Fruit fly (Drosophila melanogaster): ENCODE results near the gene CG15743.

CG15743 gene

DNA sequence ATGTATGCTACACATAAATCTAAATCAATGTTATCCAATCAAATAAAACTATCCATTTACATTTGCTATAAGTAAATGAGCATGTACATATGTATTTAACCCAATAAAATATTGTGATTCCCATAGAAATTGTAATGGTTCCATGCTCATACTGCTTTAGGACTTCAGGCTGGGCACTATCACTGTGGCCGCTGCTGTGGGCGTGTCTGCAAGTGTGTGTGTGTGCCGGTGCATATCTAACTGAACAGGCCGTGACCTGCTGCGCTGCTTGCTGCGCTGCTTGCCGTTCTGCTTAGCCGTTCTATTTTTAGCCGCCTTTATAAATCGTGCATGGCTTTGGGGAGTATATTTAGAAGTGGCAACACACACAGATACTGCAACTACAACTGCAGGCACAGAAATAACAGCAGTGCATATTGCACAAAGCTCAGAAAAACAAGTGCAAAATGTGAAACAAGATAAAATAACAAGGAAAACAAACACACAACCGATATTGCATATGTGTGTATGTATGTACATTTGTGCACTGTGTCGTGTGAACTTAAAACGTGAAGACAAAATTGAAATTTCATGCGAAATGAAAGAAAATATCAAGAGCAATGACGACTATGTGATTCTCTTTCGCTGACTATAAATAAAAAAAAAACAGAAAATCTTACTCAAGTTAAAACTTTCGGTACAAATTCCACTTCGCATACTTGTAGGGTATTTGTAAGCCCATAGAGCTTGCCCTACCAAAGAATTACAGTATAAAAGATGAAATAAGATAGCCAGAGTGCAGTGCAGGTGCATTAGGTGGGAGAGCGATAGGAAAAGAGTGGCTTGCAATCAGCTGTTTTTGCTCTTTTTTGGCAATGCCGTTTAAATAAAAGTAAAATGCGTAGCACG is 7.7 kb upstream of the CG15743 start (continued):
- peak; percentile 81 for TF ChIP-seq D19A (tag; optimal IDR thresholded peaks at IDR 0.05)
- peak; percentile 32 for TF ChIP-seq phol (tag; optimal IDR thresholded peaks at IDR 0.05)
- no peak for TF ChIP-seq CG13123 (GFP tag; optimal IDR thresholded peaks at IDR 0.05)
- TF ChIP-seq Hr78 (GFP tag; optimal IDR thresholded peaks at IDR 0.05), result peak in 1 of 2 experiments; percentile 58
- TF ChIP-seq exex (tag; optimal IDR thresholded peaks at IDR 0.05), result no peak
- no peak for TF ChIP-seq p53 (GFP tag; optimal IDR thresholded peaks at IDR 0.05)
- peak; percentile 13 for TF ChIP-seq corto (GFP tag; optimal IDR thresholded peaks at IDR 0.05)
- peak; percentile 30 for TF ChIP-seq CG12391 (tag; optimal IDR thresholded peaks at IDR 0.05)
- TF ChIP-seq ken (GFP tag; IDR thresholded peaks at IDR 0.05), result no peak
- TF ChIP-seq CG18619 (GFP tag; optimal IDR thresholded peaks at IDR 0.05), result no peak
- TF ChIP-seq CG7786 (GFP tag; optimal IDR thresholded peaks at IDR 0.05), result no peak
- 0 out of 2 replicates have a peak, but pooled peaks have one; percentile 18 for TF ChIP-seq HLH3B (GFP tag; IDR thresholded peaks at IDR 0.05)
- TF ChIP-seq CG12104 (GFP tag; optimal IDR thresholded peaks at IDR 0.05), result no peak
- no peak for TF ChIP-seq tup (GFP tag; optimal IDR thresholded peaks at IDR 0.05)
- TF ChIP-seq CG7987 (GFP tag; optimal IDR thresholded peaks at IDR 0.05), result no peak
- no peak for TF ChIP-seq otp (GFP tag; IDR thresholded peaks at IDR 0.05)
- no peak for TF ChIP-seq CG17385 (GFP tag; optimal IDR thresholded peaks at IDR 0.05)
- TF ChIP-seq CG7928 (GFP tag; optimal IDR thresholded peaks at IDR 0.05), result no peak
- no peak for TF ChIP-seq CG14860 (GFP tag; IDR thresholded peaks at IDR 0.05; ENCODE audit: partially characterized antibody)
- TF ChIP-seq HLH4C (GFP tag; IDR thresholded peaks at IDR 0.05; ENCODE audit: partially characterized antibody), result no peak
- no peak for TF ChIP-seq Hsf (GFP tag; optimal IDR thresholded peaks at IDR 0.05)
- peak; percentile 2 for TF ChIP-seq zfh2 (GFP tag; optimal IDR thresholded peaks at IDR 0.05)
- no peak for TF ChIP-seq Lpt (GFP tag; optimal IDR thresholded peaks at IDR 0.05)
- TF ChIP-seq Abd-B (GFP tag; optimal IDR thresholded peaks at IDR 0.05), result no peak
- no peak for TF ChIP-seq CG14965 (GFP tag; optimal IDR thresholded peaks at IDR 0.05; ENCODE audit: borderline replicate concordance)
- no peak for TF ChIP-seq Poxn (GFP tag; IDR thresholded peaks at IDR 0.05)
- no peak for TF ChIP-seq B-H2 (GFP tag; optimal IDR thresholded peaks at IDR 0.05)
- TF ChIP-seq tap (tag; optimal IDR thresholded peaks at IDR 0.05), result no peak
- no peak for TF ChIP-seq usp (GFP tag; optimal IDR thresholded peaks at IDR 0.05)
- TF ChIP-seq Nf-YC (tag; optimal IDR thresholded peaks at IDR 0.05), result no peak
- TF ChIP-seq sisA (GFP tag; IDR thresholded peaks at IDR 0.05), result peak; percentile 33; the same call in 1 of the 2 replicates
- no peak for TF ChIP-seq Asciz (GFP tag; optimal IDR thresholded peaks at IDR 0.05)
- no peak for TF ChIP-seq Oaz (GFP tag; IDR thresholded peaks at IDR 0.05)
- TF ChIP-seq CG16815 (GFP tag; optimal IDR thresholded peaks at IDR 0.05), result no peak
- peak; percentile 24 for TF ChIP-seq CG13624 (GFP tag; optimal IDR thresholded peaks at IDR 0.05)
- TF ChIP-seq CHES-1-like (GFP tag; optimal IDR thresholded peaks at IDR 0.05), result no peak
- no peak for TF ChIP-seq Atf3 (GFP tag; optimal IDR thresholded peaks at IDR 0.05)
- no peak for TF ChIP-seq CG31388 (GFP tag; optimal IDR thresholded peaks at IDR 0.05)
- TF ChIP-seq tio (GFP tag; optimal IDR thresholded peaks at IDR 0.05), result no peak
- TF ChIP-seq CG6272 (GFP tag; IDR thresholded peaks at IDR 0.05), result no peak
- TF ChIP-seq CG2202 (tag; optimal IDR thresholded peaks at IDR 0.05), result no peak
- no peak for TF ChIP-seq Dll (GFP tag; IDR thresholded peaks at IDR 0.05; ENCODE audit: partially characterized antibody)
- no peak for TF ChIP-seq ttk (GFP tag; IDR thresholded peaks at IDR 0.05)
- TF ChIP-seq CG13775 (GFP tag; optimal IDR thresholded peaks at IDR 0.05), result no peak
- TF ChIP-seq dmrt99B (tag; optimal IDR thresholded peaks at IDR 0.05), result peak; percentile 25
- no peak for TF ChIP-seq CG10543 (GFP tag; optimal IDR thresholded peaks at IDR 0.05)
- TF ChIP-seq NFAT (GFP tag; IDR thresholded peaks at IDR 0.05), result 0 out of 2 replicates have a peak, but pooled peaks have one; percentile 11
- TF ChIP-seq CG2712 (tag; optimal IDR thresholded peaks at IDR 0.05), result peak; percentile 47
- peak; percentile 13 for TF ChIP-seq Fer3 (tag; optimal IDR thresholded peaks at IDR 0.05)

Data from whole organism, embryonic.